Fruit fly (Drosophila melanogaster): ENCODE measurements around the gene LManI.

Gene LManI

dm6 chr2L:10430802-10431476 lies 26.1 kb downstream of the LManI start, which contains the start of the genes Bug22 and TfIIB (continued):
- TF ChIP-seq B-H1 (GFP tag; IDR thresholded peaks at IDR 0.05), result peak; percentile 43; the same call in 1 of the 3 replicates
- TF ChIP-seq danr (GFP tag; IDR thresholded peaks at IDR 0.05), result no peak
- no peak for TF ChIP-seq amos (GFP tag; IDR thresholded peaks at IDR 0.05; ENCODE audit: partially characterized antibody)
- TF ChIP-seq CG4854 (GFP tag; optimal IDR thresholded peaks at IDR 0.05), result peak; percentile 51
- peak; percentile 47 for TF ChIP-seq CG13287 (GFP tag; IDR thresholded peaks at IDR 0.05; ENCODE audit: partially characterized antibody)
- peak; percentile 76 for TF ChIP-seq CoRest (tag; optimal IDR thresholded peaks at IDR 0.05)
- no peak for TF ChIP-seq sna (GFP tag; IDR thresholded peaks at IDR 0.05; ENCODE audit: partially characterized antibody)
- peak; percentile 6 for TF ChIP-seq Dp (GFP tag; optimal IDR thresholded peaks at IDR 0.05)
- peak; percentile 67 for TF ChIP-seq tin (GFP tag; optimal IDR thresholded peaks at IDR 0.05)
- TF ChIP-seq CG10274 (GFP tag; optimal IDR thresholded peaks at IDR 0.05), result no peak
- peak; percentile 78; the same call in 2 of the 3 replicates for TF ChIP-seq otp (GFP tag; IDR thresholded peaks at IDR 0.05)
- peak; percentile 83; the same call in 2 of the 3 replicates for TF ChIP-seq CG17361 (GFP tag; IDR thresholded peaks at IDR 0.05)
- TF ChIP-seq H2.0 (GFP tag; IDR thresholded peaks at IDR 0.05), result peak; percentile 64
- TF ChIP-seq CG12299 (tag; optimal IDR thresholded peaks at IDR 0.05), result peak; percentile 28
- no peak for TF ChIP-seq oc (tag; optimal IDR thresholded peaks at IDR 0.05)
- peak; percentile 77 for TF ChIP-seq CG13775 (GFP tag; optimal IDR thresholded peaks at IDR 0.05)
- TF ChIP-seq gce (GFP tag; IDR thresholded peaks at IDR 0.05), result no peak
- no peak for TF ChIP-seq repo (GFP tag; optimal IDR thresholded peaks at IDR 0.05)
- TF ChIP-seq Rx (GFP tag; IDR thresholded peaks at IDR 0.05), result peak; percentile 40
- TF ChIP-seq az2 (GFP tag; optimal IDR thresholded peaks at IDR 0.05), result peak; percentile 76
- no peak for TF ChIP-seq Dip2 (GFP tag; IDR thresholded peaks at IDR 0.05)
- TF ChIP-seq CG5953 (GFP tag; IDR thresholded peaks at IDR 0.05), result no peak
- peak; percentile 35 for TF ChIP-seq CG33213 (GFP tag; optimal IDR thresholded peaks at IDR 0.05)
- no peak for TF ChIP-seq br (optimal IDR thresholded peaks at IDR 0.05)
- peak; percentile 26 for TF ChIP-seq CG12744 (GFP tag; optimal IDR thresholded peaks at IDR 0.05)
- TF ChIP-seq CG10979 (tag; optimal IDR thresholded peaks at IDR 0.05), result peak; percentile 42
- no peak for TF ChIP-seq CG15479 (GFP tag; optimal IDR thresholded peaks at IDR 0.05)
- no peak for TF ChIP-seq CG7928 (GFP tag; optimal IDR thresholded peaks at IDR 0.05)
- peak; percentile 59 for TF ChIP-seq unpg (GFP tag; optimal IDR thresholded peaks at IDR 0.05)
- TF ChIP-seq HmgZ (tag; optimal IDR thresholded peaks at IDR 0.05), result peak; percentile 54
- TF ChIP-seq CG11560 (tag; IDR thresholded peaks at IDR 0.05), result no peak
- peak; percentile 72 for TF ChIP-seq CG12155 (GFP tag; optimal IDR thresholded peaks at IDR 0.05)
- TF ChIP-seq CG10147 (GFP tag; optimal IDR thresholded peaks at IDR 0.05), result peak; percentile 58
- TF ChIP-seq dpn (GFP tag; optimal IDR thresholded peaks at IDR 0.05), result peak; percentile 46 to 84
- TF ChIP-seq pros (GFP tag; optimal IDR thresholded peaks at IDR 0.05), result no peak
- no peak for TF ChIP-seq Sox102F (GFP tag; optimal IDR thresholded peaks at IDR 0.05)
- TF ChIP-seq CG12391 (tag; optimal IDR thresholded peaks at IDR 0.05), result peak; percentile 88
- peak; percentile 70; the same call in 2 of the 3 replicates for TF ChIP-seq ken (GFP tag; IDR thresholded peaks at IDR 0.05)
- TF ChIP-seq Drgx (GFP tag; IDR thresholded peaks at IDR 0.05), result peak; percentile 51; the same call in 1 of the 2 replicates
- no peak for TF ChIP-seq CG6683 (GFP tag; optimal IDR thresholded peaks at IDR 0.05)
- peak; percentile 30 for TF ChIP-seq HLHmδ (GFP tag; optimal IDR thresholded peaks at IDR 0.05)
- TF ChIP-seq CG17186 (GFP tag; optimal IDR thresholded peaks at IDR 0.05), result no peak
- TF ChIP-seq ara (GFP tag; IDR thresholded peaks at IDR 0.05), result peak; percentile 38; the same call in 1 of the 2 replicates
- no peak for TF ChIP-seq sim (GFP tag; IDR thresholded peaks at IDR 0.05)
- TF ChIP-seq Neu2 (GFP tag; optimal IDR thresholded peaks at IDR 0.05; ENCODE audit: borderline replicate concordance), result no peak
- no peak for TF ChIP-seq pb (GFP tag; optimal IDR thresholded peaks at IDR 0.05)
- TF ChIP-seq CG18764 (GFP tag; optimal IDR thresholded peaks at IDR 0.05), result peak; percentile 62
- peak; percentile 28 for TF ChIP-seq CG12219 (GFP tag; optimal IDR thresholded peaks at IDR 0.05)
- TF ChIP-seq Meics (GFP tag; optimal IDR thresholded peaks at IDR 0.05), result peak; percentile 74
- TF ChIP-seq CG11085 (GFP tag; IDR thresholded peaks at IDR 0.05), result 0 out of 2 replicates have a peak, but pooled peaks have one; percentile 44

Data from whole organism, embryonic.